Fruit fly (Drosophila melanogaster) whole organism, embryonic: ENCODE data around the gene srl.

Experiments
- Atf3 ChIP-seq: fragments of 200-800 bp; sonication (Bioruptor generic); optimal IDR thresholded peaks from 3 replicates; lab custom pipeline; 2016; ENCODE audit warnings: missing biosample characterization, missing genetic modification characterization
- Bgb ChIP-seq: fragments of 200-800 bp; sonication (Bioruptor generic); IDR thresholded peaks from 2 replicates; pipeline ENCODE4 v1.3.6; 2022; ENCODE audit warnings: missing biosample characterization, missing genetic modification characterization; ENCODE audit not compliant: partially characterized antibody
- Blimp-1 ChIP-seq: fragments of 200-800 bp; sonication (Bioruptor generic); optimal IDR thresholded peaks from 3 replicates; lab custom pipeline; 2018; ENCODE audit warnings: missing biosample characterization, missing genetic modification characterization, mild to moderate bottlenecking, moderate library complexity, missing genetic modification reagents
- CG10654 ChIP-seq: fragments of 200-800 bp; sonication (Bioruptor generic); optimal IDR thresholded peaks from 2 replicates; lab custom pipeline; 2016; ENCODE audit warnings: missing biosample characterization, missing genetic modification characterization
- CG11696 ChIP-seq: fragments of 200-800 bp; sonication (Bioruptor generic); IDR thresholded peaks from 2 replicates; pipeline ENCODE4 v1.3.6; 2022; ENCODE audit warnings: missing biosample characterization, missing genetic modification characterization
- CG13894 ChIP-seq: fragments of 200-800 bp; sonication (Bioruptor generic); optimal IDR thresholded peaks from 3 replicates; lab custom pipeline; 2018; ENCODE audit warnings: missing biosample characterization, mild to moderate bottlenecking, missing genetic modification characterization, moderate library complexity
- CG16863 ChIP-seq: fragments of 200-800 bp; sonication (Bioruptor generic); optimal IDR thresholded peaks from 3 replicates; lab custom pipeline; 2016; ENCODE audit warnings: missing biosample characterization, missing genetic modification characterization
- CG17385 ChIP-seq: fragments of 200-800 bp; sonication (Bioruptor generic); optimal IDR thresholded peaks from 3 replicates; lab custom pipeline; 2018; ENCODE audit warnings: missing biosample characterization, mild to moderate bottlenecking, missing genetic modification characterization
- CG2678 ChIP-seq: fragments of 200-800 bp; sonication (Bioruptor generic); optimal IDR thresholded peaks from 3 replicates; lab custom pipeline; 2019; ENCODE audit warnings: missing biosample characterization, mild to moderate bottlenecking, missing genetic modification characterization, moderate library complexity
- CG2712 ChIP-seq: fragments of 200-800 bp; optimal IDR thresholded peaks from 3 replicates; lab custom pipeline; 2019; ENCODE audit warnings: missing biosample characterization, mild to moderate bottlenecking, missing genetic modification characterization, moderate library complexity
- CG31441 ChIP-seq: fragments of 200-800 bp; sonication (Bioruptor generic); IDR thresholded peaks from 2 replicates; pipeline ENCODE4 v1.3.6; 2022; ENCODE audit warnings: missing biosample characterization, missing genetic modification characterization
- CG32772 ChIP-seq: fragments of 200-800 bp; sonication (Bioruptor generic); IDR thresholded peaks from 2 replicates; pipeline ENCODE4 v1.3.6; 2022; ENCODE audit warnings: missing biosample characterization, missing genetic modification characterization
- CG3847 ChIP-seq: fragments of 200-800 bp; sonication (Bioruptor generic); IDR thresholded peaks from 2 replicates; pipeline ENCODE4 v1.3.6; 2022; ENCODE audit warnings: missing biosample characterization, missing genetic modification characterization
- CG43689 ChIP-seq: fragments of 200-800 bp; sonication (Bioruptor generic); IDR thresholded peaks from 2 replicates; pipeline ENCODE4 v1.3.6; 2022; ENCODE audit warnings: missing biosample characterization, missing genetic modification characterization
- CG6175 ChIP-seq: fragments of 200-800 bp; sonication (Bioruptor generic); IDR thresholded peaks from 3 replicates; pipeline ENCODE4 v1.3.6; 2022; ENCODE audit warnings: missing biosample characterization, missing genetic modification characterization
- CG7928 ChIP-seq: fragments of 200-800 bp; sonication (Bioruptor generic); optimal IDR thresholded peaks from 2 replicates; lab custom pipeline; 2017; ENCODE audit warnings: missing biosample characterization, mild to moderate bottlenecking, missing genetic modification characterization
- CG8089 ChIP-seq: fragments of 200-800 bp; sonication (Bioruptor generic); optimal IDR thresholded peaks from 3 replicates; lab custom pipeline; 2016; ENCODE audit warnings: missing biosample characterization, missing genetic modification characterization
- CG9215 ChIP-seq: fragments of 200-800 bp; sonication (Bioruptor generic); IDR thresholded peaks from 2 replicates; pipeline ENCODE4 v1.3.6; 2022; ENCODE audit warnings: missing biosample characterization, missing genetic modification characterization
- CoRest ChIP-seq: fragments of 200-800 bp; sonication (Bioruptor generic); optimal IDR thresholded peaks from 3 replicates; lab custom pipeline; 2018; ENCODE audit warnings: missing biosample characterization, mild to moderate bottlenecking, missing genetic modification characterization, moderate library complexity
- D ChIP-seq, 2 experiments: fragments of 200-800 bp in 1 of 2; fragments of >200 bp in 1 of 2; sonication (Bioruptor generic) in 1 of 2; optimal IDR thresholded peaks; 2 replicates in 1 of 2; 3 replicates in 1 of 2; lab custom pipeline; 2017; ENCODE audit warnings: mild to moderate bottlenecking in 1 of 2, missing biosample characterization in 1 of 2, missing genetic modification characterization in 1 of 2, missing genetic modification reagents in 1 of 2
- Dek ChIP-seq: fragments of 200-800 bp; sonication (Bioruptor generic); optimal IDR thresholded peaks from 3 replicates; lab custom pipeline; 2019; ENCODE audit warnings: missing biosample characterization, mild to moderate bottlenecking, missing genetic modification characterization, moderate library complexity
- Dip2 ChIP-seq: fragments of 200-800 bp; sonication (Bioruptor generic); IDR thresholded peaks from 2 replicates; pipeline ENCODE4 v1.3.6; 2022; ENCODE audit warnings: missing biosample characterization, missing genetic modification characterization
- E2f1 ChIP-seq: fragments of 200-800 bp; sonication (Bioruptor generic); IDR thresholded peaks from 2 replicates; pipeline ENCODE4 v1.3.6; 2022; ENCODE audit warnings: missing biosample characterization, missing genetic modification characterization
- Ets97D ChIP-seq: fragments of 200-800 bp; sonication (Bioruptor generic); optimal IDR thresholded peaks from 3 replicates; lab custom pipeline; 2016; ENCODE audit warnings: missing biosample characterization, missing genetic modification characterization
- HLHmδ ChIP-seq: fragments of 200-800 bp; sonication (Bioruptor generic); optimal IDR thresholded peaks from 2 replicates; lab custom pipeline; 2018; ENCODE audit warnings: missing biosample characterization, mild to moderate bottlenecking, missing genetic modification characterization, moderate library complexity
- Hand ChIP-seq: fragments of 200-800 bp; sonication (Bioruptor generic); optimal IDR thresholded peaks from 2 replicates; lab custom pipeline; 2017; ENCODE audit warnings: mild to moderate bottlenecking, missing biosample characterization, missing genetic modification reagents, missing genetic modification characterization
- Hey ChIP-seq: fragments of 200-800 bp; sonication (Bioruptor generic); optimal IDR thresholded peaks from 3 replicates; lab custom pipeline; 2018; ENCODE audit warnings: missing biosample characterization, mild to moderate bottlenecking, missing genetic modification characterization
- Hmr ChIP-seq: fragments of 200-800 bp; sonication (Bioruptor generic); optimal IDR thresholded peaks from 3 replicates; lab custom pipeline; 2017; ENCODE audit warnings: mild to moderate bottlenecking, missing biosample characterization, missing genetic modification reagents, missing genetic modification characterization
- Jarid2 ChIP-seq: fragments of 200-800 bp; sonication (Bioruptor generic); optimal IDR thresholded peaks from 3 replicates; lab custom pipeline; 2017; ENCODE audit warnings: mild to moderate bottlenecking, missing biosample characterization, missing genetic modification reagents, missing genetic modification characterization
- Rx ChIP-seq: fragments of 200-800 bp; sonication (Bioruptor generic); IDR thresholded peaks from 2 replicates; pipeline ENCODE4 v1.3.6; 2022; ENCODE audit warnings: missing biosample characterization, missing genetic modification characterization
- Side ChIP-seq: fragments of 200-800 bp; sonication (Bioruptor generic); optimal IDR thresholded peaks from 2 replicates; lab custom pipeline; 2016; ENCODE audit warnings: missing biosample characterization, missing genetic modification characterization
- TFAM ChIP-seq: fragments of 200-800 bp; sonication (Bioruptor generic); optimal IDR thresholded peaks from 2 replicates; lab custom pipeline; 2017; ENCODE audit warnings: missing biosample characterization, missing genetic modification characterization, inconsistent platforms
- bsh ChIP-seq, 2 experiments: fragments of 200-800 bp; sonication (Bioruptor generic); optimal IDR thresholded peaks; 2 replicates each; lab custom pipeline; 2017 to 2018; ENCODE audit warnings: mild to moderate bottlenecking in 2 of 2, missing biosample characterization in 2 of 2, missing genetic modification characterization in 2 of 2, moderate library complexity in 1 of 2
- cg ChIP-seq: fragments of 200-800 bp; sonication (Bioruptor generic); optimal IDR thresholded peaks from 3 replicates; lab custom pipeline; 2019; ENCODE audit warnings: missing biosample characterization, mild to moderate bottlenecking, missing genetic modification characterization, moderate library complexity
- da ChIP-seq: fragments of 200-800 bp; sonication (Bioruptor generic); optimal IDR thresholded peaks from 2 replicates; lab custom pipeline; 2016; ENCODE audit warnings: missing biosample characterization, missing genetic modification characterization
- dati ChIP-seq: fragments of 200-800 bp; sonication (Bioruptor generic); IDR thresholded peaks from 2 replicates; pipeline ENCODE4 v1.3.6; 2022; ENCODE audit warnings: missing biosample characterization, missing genetic modification characterization
- dpn ChIP-seq, 2 experiments: fragments of 200-800 bp; sonication (Bioruptor generic); optimal IDR thresholded peaks; 3 replicates each; lab custom pipeline; 2016; ENCODE audit warnings: missing biosample characterization in 2 of 2, missing genetic modification characterization in 2 of 2
- ftz-f1 ChIP-seq: fragments of 200-800 bp; sonication (Bioruptor generic); optimal IDR thresholded peaks from 2 replicates; lab custom pipeline; 2016; ENCODE audit warnings: missing biosample characterization, missing genetic modification characterization
- gcm2 ChIP-seq: fragments of 200-800 bp; sonication (Bioruptor generic); optimal IDR thresholded peaks from 2 replicates; lab custom pipeline; 2016; ENCODE audit warnings: missing biosample characterization, missing genetic modification characterization
- gro ChIP-seq: fragments of 200-800 bp; sonication (Bioruptor generic); optimal IDR thresholded peaks from 2 replicates; lab custom pipeline; 2016; ENCODE audit warnings: missing biosample characterization, missing genetic modification characterization
- ham ChIP-seq: fragments of 200-800 bp; sonication (Bioruptor generic); IDR thresholded peaks from 2 replicates; pipeline ENCODE4 v1.3.6; 2022; ENCODE audit warnings: missing biosample characterization, missing genetic modification characterization
- her ChIP-seq: fragments of 200-800 bp; sonication (Bioruptor generic); optimal IDR thresholded peaks from 2 replicates; lab custom pipeline; 2016; ENCODE audit warnings: missing biosample characterization, missing genetic modification characterization
- lbe ChIP-seq: fragments of 200-800 bp; sonication (Bioruptor generic); optimal IDR thresholded peaks from 2 replicates; lab custom pipeline; 2016; ENCODE audit warnings: missing biosample characterization, mild to moderate bottlenecking, missing genetic modification characterization
- mld ChIP-seq: fragments of 200-800 bp; sonication (Bioruptor generic); IDR thresholded peaks from 3 replicates; pipeline ENCODE4 v1.3.6; 2022; ENCODE audit warnings: missing biosample characterization, missing genetic modification characterization; ENCODE audit not compliant: partially characterized antibody
- nerfin-1 ChIP-seq: fragments of 200-800 bp; sonication (Bioruptor generic); optimal IDR thresholded peaks from 3 replicates; lab custom pipeline; 2019; ENCODE audit warnings: missing biosample characterization, mild to moderate bottlenecking, missing genetic modification characterization, moderate library complexity
- nerfin-2 ChIP-seq: fragments of 200-800 bp; sonication (Bioruptor generic); IDR thresholded peaks from 2 replicates; pipeline ENCODE4 v1.3.6; 2022; ENCODE audit warnings: missing biosample characterization, missing genetic modification characterization; ENCODE audit not compliant: partially characterized antibody
- pros ChIP-seq: fragments of 200-800 bp; sonication (Bioruptor generic); optimal IDR thresholded peaks from 3 replicates; lab custom pipeline; 2019; ENCODE audit warnings: missing biosample characterization, mild to moderate bottlenecking, missing genetic modification characterization, moderate library complexity
- sens-2 ChIP-seq: fragments of 200-800 bp; sonication (Bioruptor generic); IDR thresholded peaks from 2 replicates; pipeline ENCODE4 v1.3.6; 2022; ENCODE audit warnings: missing biosample characterization, missing genetic modification characterization

srl gene

DNA sequence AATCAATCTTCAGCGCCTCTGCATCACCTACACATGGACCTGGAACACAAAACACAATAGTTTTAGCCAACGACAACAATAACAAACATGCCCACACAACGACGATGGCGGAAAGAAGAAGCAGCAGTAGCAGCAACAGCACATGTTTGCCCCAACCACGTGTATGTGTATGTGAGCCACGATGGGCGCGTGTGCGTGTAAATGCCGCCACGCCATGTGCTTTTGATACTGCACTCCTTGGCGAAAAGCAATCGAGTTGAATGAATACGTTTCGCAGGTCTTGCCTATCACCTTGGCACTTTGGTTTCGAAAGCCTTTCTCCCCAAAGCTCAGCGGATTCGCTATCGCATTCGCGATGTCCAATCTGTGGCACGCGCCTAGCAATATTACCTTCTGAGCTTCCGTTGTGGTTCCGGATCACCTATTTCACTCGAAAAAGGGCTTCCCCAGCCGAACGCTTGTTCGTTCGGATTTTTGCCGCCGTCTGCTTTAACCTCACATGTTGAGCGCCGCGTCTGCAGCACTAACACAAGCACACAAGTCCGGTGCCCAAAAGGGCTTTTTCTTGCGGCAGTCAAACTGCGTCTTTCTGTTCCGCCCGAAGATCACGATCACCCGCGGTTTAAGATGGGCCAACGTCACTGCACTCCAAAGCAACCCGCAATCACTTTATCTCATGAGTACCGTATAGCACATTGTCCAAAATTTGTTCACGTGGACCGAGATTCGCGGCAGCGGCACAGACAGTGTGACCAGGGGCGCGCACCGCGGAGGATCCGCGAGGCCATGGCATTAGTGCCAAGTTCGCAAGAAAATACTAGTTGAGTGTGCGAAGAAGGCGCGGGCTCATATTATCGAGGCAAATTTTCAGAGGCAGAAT, at the start of gene srl (continued):
- TF ChIP-seq her (GFP tag; lab: Kevin White, UChicago) (peak; percentile 63), CG10654 (no peak), Rx (GFP tag; lab: Robert Waterston, UW) (no peak), ftz-f1 (GFP tag; lab: Kevin White, UChicago) (peak; percentile 86), CG17385 (peak; percentile 95), CG32772 (no peak), TFAM (GFP tag; lab: Kevin White, UChicago) (no peak), CoRest (tag; lab: Kevin White, UChicago) (no peak), dpn (GFP tag; optimal IDR thresholded peaks at IDR 0.05; lab: Kevin White, UChicago) (no peak), CG43689 (GFP tag; lab: Robert Waterston, UW) (no peak), bsh (GFP tag; optimal IDR thresholded peaks at IDR 0.05; lab: Kevin White, UChicago) (no peak), HLHmδ (GFP tag; lab: Kevin White, UChicago) (peak; percentile 60), Jarid2 (GFP tag; lab: Kevin White, UChicago) (no peak), mld (GFP tag; lab: Robert Waterston, UW) (no peak), nerfin-1 (tag; lab: Kevin White, UChicago) (peak; percentile 74), Hey (tag; lab: Kevin White, UChicago) (no peak), CG9215 (GFP tag; lab: Robert Waterston, UW) (no peak), Ets97D (GFP tag; lab: Kevin White, UChicago) (peak; percentile 70), gro (GFP tag; lab: Kevin White, UChicago) (no peak), pros (GFP tag; lab: Kevin White, UChicago) (no peak), gcm2 (GFP tag; lab: Kevin White, UChicago) (no peak), da (GFP tag; lab: Kevin White, UChicago) (no peak), Hand (GFP tag; lab: Kevin White, UChicago) (no peak), nerfin-2 (GFP tag; lab: Robert Waterston, UW) (no peak; the same call in 1 of the 2 replicates), cg (GFP tag; lab: Kevin White, UChicago) (peak; percentile 85), CG31441 (GFP tag; lab: Robert Waterston, UW) (no peak), CG8089 (no peak), Hmr (GFP tag; lab: Kevin White, UChicago) (no peak), sens-2 (GFP tag; lab: Robert Waterston, UW) (no peak), CG16863 (GFP tag; lab: Kevin White, UChicago) (no peak), Side (no peak), Atf3 (GFP tag; lab: Kevin White, UChicago) (no peak), D (optimal IDR thresholded peaks at IDR 0.05; lab: Kevin White, UChicago) (peak; percentile 29), D (GFP tag; optimal IDR thresholded peaks at IDR 0.05; lab: Kevin White, UChicago) (no peak), ham (no peak), CG7928 (no peak), Blimp-1 (GFP tag; lab: Kevin White, UChicago) (no peak), Dek (no peak), dati (no peak), Bgb (0 out of 2 replicates have a peak, but pooled peaks have one; percentile 25), CG11696 (no peak), CG2678 (tag; lab: Kevin White, UChicago) (no peak), E2f1 (GFP tag; lab: Robert Waterston, UW) (peak; percentile 32; the same call in 1 of the 2 replicates), Dip2 (GFP tag; lab: Robert Waterston, UW) (no peak), CG13894 (tag; lab: Kevin White, UChicago) (no peak), lbe (GFP tag; lab: Kevin White, UChicago) (no peak), CG6175 (peak; percentile 69; the same call in 1 of the 3 replicates), CG2712 (tag; lab: Kevin White, UChicago) (peak; percentile 21), CG3847 (peak; percentile 48)
